Worm (Caenorhabditis elegans): Measurements from ENCODE around the gene srz-32.

srz-32 gene

DNA sequence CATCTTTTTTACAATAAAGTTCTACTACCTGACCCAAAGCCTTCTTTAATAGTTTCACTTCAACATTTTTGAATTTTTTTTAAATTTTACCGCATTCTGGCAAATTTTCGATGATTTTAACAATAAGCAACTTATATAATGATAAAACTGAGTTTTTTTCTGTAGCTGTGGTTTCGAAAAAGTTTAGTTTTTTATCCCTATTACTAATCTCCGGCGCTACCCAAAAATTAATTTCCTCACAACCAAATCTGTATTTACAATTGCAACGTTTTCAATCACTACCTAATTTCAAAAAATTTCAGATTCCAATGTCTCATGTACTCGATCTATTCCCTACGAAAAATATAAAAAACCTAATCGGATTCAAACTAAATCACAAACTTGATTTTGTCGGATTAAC lies 31.0 kb downstream of the srz-32 start, which contains the start of gene F58E2.3:
F58E2.3 (plus strand) TSS at position 301 of the 400 bp plus-strand sequence.
- TF ChIP-seq nhr-232 (tag; optimal IDR thresholded peaks at IDR 0.05): no peak
- TF ChIP-seq unc-86 (tag; optimal IDR thresholded peaks at IDR 0.05): no peak
- TF ChIP-seq pha-2 (tag; optimal IDR thresholded peaks at IDR 0.05): no peak
- no peak for TF ChIP-seq hlh-13 (GFP tag; optimal IDR thresholded peaks at IDR 0.05)
- TF ChIP-seq ceh-9 (tag; optimal IDR thresholded peaks at IDR 0.05): no peak
- no peak for TF ChIP-seq sox-2 (GFP tag; IDR thresholded peaks at IDR 0.05)

DNA sequence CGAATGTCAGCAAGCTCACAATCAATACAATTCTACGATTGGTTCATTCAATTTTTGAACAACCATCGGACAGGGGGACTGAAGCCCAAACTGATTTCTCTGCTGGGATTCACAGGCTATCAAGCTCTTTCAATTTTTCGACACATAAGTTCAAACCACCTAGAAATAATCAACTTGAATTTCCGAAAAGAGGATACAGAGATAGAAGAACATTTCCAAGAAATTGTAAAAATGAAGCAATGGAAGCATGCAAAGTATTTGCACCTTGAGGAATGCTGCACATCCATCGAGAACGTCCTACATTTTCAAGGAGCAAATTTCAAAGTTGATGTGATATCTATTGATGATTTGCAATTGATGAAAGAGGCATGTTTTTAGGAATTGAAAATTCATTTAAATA lies 31.6 kb downstream of the srz-32 start:
- TF ChIP-seq hlh-8 (tag; optimal IDR thresholded peaks at IDR 0.05): no peak
- no peak for TF ChIP-seq ceh-2 (tag; optimal IDR thresholded peaks at IDR 0.05)
- TF ChIP-seq fkh-10 (GFP tag; optimal IDR thresholded peaks at IDR 0.05): no peak
- TF ChIP-seq ceh-34 (tag; optimal IDR thresholded peaks at IDR 0.05): no peak
- no peak for TF ChIP-seq hlh-15 (tag; optimal IDR thresholded peaks at IDR 0.05)
- TF ChIP-seq pha-2 (tag; optimal IDR thresholded peaks at IDR 0.05): no peak
- TF ChIP-seq syd-9 (tag; optimal IDR thresholded peaks at IDR 0.05): no peak
- no peak for TF ChIP-seq nhr-232 (tag; optimal IDR thresholded peaks at IDR 0.05)

DNA sequence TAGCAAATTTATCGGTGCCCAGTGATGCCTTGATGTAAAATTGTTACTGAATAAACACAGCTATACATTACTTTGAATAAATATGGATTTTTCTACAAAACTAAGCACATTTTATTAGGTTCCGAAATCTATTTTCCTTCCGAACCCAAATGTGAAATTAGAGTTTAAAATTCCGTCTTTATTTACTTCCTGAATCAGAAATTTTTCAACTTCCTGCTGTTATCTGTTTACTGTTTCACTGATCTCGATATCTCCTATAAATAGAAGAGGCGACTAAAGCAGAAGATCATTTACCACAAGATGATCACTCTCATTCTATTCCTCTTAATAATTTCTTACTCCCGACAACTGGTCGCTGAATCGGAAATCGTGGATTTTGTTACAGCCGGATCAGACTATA lies 33.6 kb downstream of the srz-32 start, which contains the start of gene F58E2.2:
F58E2.2 (plus strand) TSS at position 301 of the 400 bp plus-strand sequence.
- TF ChIP-seq fax-1 (tag; optimal IDR thresholded peaks at IDR 0.05) (no peak), nhr-232 (tag; optimal IDR thresholded peaks at IDR 0.05) (no peak), ets-4 (tag; optimal IDR thresholded peaks at IDR 0.05) (no peak), madf-2 (tag; optimal IDR thresholded peaks at IDR 0.05) (no peak), fkh-6 (tag; optimal IDR thresholded peaks at IDR 0.05) (no peak), pros-1 (tag; optimal IDR thresholded peaks at IDR 0.05) (no peak), eyg-1 (tag; optimal IDR thresholded peaks at IDR 0.05) (no peak), syd-9 (tag; optimal IDR thresholded peaks at IDR 0.05) (no peak), ref-2 (tag; optimal IDR thresholded peaks at IDR 0.05) (no peak), gmeb-2 (tag; optimal IDR thresholded peaks at IDR 0.05) (no peak)

DNA sequence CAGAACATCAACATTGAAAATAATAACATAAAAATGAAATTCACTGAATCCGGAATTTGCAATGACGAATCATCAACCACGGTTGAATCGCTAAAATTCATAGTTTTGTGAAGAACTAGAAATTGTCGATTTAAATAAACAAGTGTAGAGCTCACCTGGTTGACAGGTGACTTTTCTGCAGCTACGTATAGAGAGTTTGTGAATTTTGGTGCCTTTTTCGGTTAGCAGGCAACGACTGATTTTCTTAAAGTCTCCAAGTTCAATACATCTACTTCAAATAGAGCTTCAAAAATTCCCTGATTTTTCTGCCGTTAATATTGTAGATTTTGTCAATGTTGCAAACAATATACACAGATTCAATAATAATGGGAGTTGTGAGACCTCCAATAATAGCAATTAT lies 41.0 kb downstream of the srz-32 start, which contains the start of gene srz-69:
srz-69 (minus strand) TSS at position 101 of the 400 bp plus-strand sequence.
- TF ChIP-seq ceh-19 (GFP tag; optimal IDR thresholded peaks at IDR 0.05) (no peak), ets-4 (tag; optimal IDR thresholded peaks at IDR 0.05) (no peak), fkh-6 (tag; optimal IDR thresholded peaks at IDR 0.05) (no peak), rnt-1 (tag; optimal IDR thresholded peaks at IDR 0.05) (no peak), C38D4.7 (GFP tag; optimal IDR thresholded peaks at IDR 0.05) (no peak), odd-2 (tag; optimal IDR thresholded peaks at IDR 0.05) (no peak), dmd-4 (tag; optimal IDR thresholded peaks at IDR 0.05; ENCODE audit: borderline replicate concordance) (no peak), pax-1 (tag; optimal IDR thresholded peaks at IDR 0.05) (no peak), Y22D7AL.16 (tag; optimal IDR thresholded peaks at IDR 0.05) (no peak), ceh-31 (tag; optimal IDR thresholded peaks at IDR 0.05) (no peak), madf-2 (tag; optimal IDR thresholded peaks at IDR 0.05) (no peak), nhr-11 (tag; optimal IDR thresholded peaks at IDR 0.05) (no peak)

DNA sequence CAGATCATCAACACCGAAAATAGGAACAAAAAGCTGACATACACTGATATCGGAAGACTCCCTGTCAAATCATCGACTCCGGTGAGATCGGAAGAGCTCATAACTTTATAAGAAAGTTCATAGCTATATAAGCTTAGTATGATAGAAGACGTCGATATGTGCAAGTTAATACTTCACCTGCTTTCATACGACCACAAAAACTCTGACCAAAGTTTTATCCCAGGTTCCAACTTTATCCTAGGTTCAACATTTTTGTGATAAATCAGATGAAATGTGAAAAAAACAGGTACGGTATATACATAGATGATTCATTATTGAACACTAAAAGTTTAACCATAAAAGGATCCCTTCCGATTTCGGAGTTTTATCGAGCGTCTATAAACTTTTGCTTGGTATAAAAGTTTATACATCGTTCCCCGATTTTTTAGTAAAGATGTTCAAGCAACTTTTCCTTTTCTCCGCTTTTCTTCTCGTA lies 42.8 kb downstream of the srz-32 start, which contains the start of the genes srz-70 and C09G12.5:
srz-70 (minus strand) TSS at position 101 of the 475 bp plus-strand sequence.
C09G12.5 (plus strand) TSS at position 425 of the 475 bp plus-strand sequence.
- TF ChIP-seq zip-5 (tag; optimal IDR thresholded peaks at IDR 0.05) (no peak), pha-2 (tag; optimal IDR thresholded peaks at IDR 0.05) (no peak), nfya-1 (tag; optimal IDR thresholded peaks at IDR 0.05) (no peak), npax-4 (tag; optimal IDR thresholded peaks at IDR 0.05) (no peak), ceh-34 (tag; optimal IDR thresholded peaks at IDR 0.05) (no peak), unc-42 (tag; optimal IDR thresholded peaks at IDR 0.05) (no peak)

DNA sequence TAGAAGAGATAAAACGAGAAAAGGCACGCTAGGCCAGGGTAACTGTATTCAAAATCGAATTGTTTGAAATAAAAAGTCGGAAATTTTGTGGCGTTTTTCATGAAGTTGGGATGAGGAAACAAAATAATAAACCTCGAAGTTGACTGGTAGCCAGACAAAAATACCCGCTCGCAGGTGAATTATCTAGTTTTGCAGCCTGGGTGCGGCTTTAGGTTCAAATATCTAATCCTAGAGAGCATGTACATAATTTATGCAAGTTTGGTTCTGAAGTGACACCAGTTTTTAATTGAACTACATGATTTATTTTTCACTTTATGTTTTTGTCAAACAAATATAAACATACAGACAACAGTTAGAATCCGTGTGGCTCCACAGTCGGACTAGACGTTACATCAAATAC lies 45.6 kb downstream of the srz-32 start, which contains the start of gene srz-37:
srz-37 (minus strand) TSS at position 101 of the 400 bp plus-strand sequence.
- TF ChIP-seq odd-2 (tag; optimal IDR thresholded peaks at IDR 0.05) (no peak), tbx-2 (tag; optimal IDR thresholded peaks at IDR 0.05) (no peak), hlh-13 (GFP tag; optimal IDR thresholded peaks at IDR 0.05) (no peak), nfya-1 (tag; optimal IDR thresholded peaks at IDR 0.05) (no peak), ceh-2 (tag; optimal IDR thresholded peaks at IDR 0.05) (no peak), hlh-30 (tag; optimal IDR thresholded peaks at IDR 0.05; ENCODE audit: insufficient read depth) (no peak), ceh-19 (GFP tag; optimal IDR thresholded peaks at IDR 0.05) (no peak), elt-2 (tag; optimal IDR thresholded peaks at IDR 0.05) (no peak), ceh-24 (tag; optimal IDR thresholded peaks at IDR 0.05) (no peak), unc-55 (GFP tag; optimal IDR thresholded peaks at IDR 0.05) (no peak), unc-3 (GFP tag; conservative IDR thresholded peaks at IDR 0.05) (no peak), unc-3 (tag; optimal IDR thresholded peaks at IDR 0.05) (no peak), K02D7.2 (tag; optimal IDR thresholded peaks at IDR 0.05) (no peak), pros-1 (tag; optimal IDR thresholded peaks at IDR 0.05) (no peak), sox-4 (tag; optimal IDR thresholded peaks at IDR 0.05) (no peak)
